Worm (Caenorhabditis elegans): Measurements from ENCODE around the gene srd-51.
A peak's percentile ranks its signal among the peaks of the same experiment; 100 is the strongest.

srd-51 gene

ce11 chrX:13442446-13442845 lies 42.3 kb downstream of the srd-51 start:
- TF ChIP-seq nhr-42 (GFP tag; IDR thresholded peaks at IDR 0.05) (0 out of 2 replicates have a peak, but pooled peaks have one; percentile 67), ctbp-1 (GFP tag; IDR thresholded peaks at IDR 0.05) (0 out of 2 replicates have a peak, but pooled peaks have one; percentile 14), aly-2 (tag; optimal IDR thresholded peaks at IDR 0.05) (no peak), Y105C5A.15 (GFP tag; IDR thresholded peaks at IDR 0.05) (0 out of 2 replicates have a peak, but pooled peaks have one; percentile 63), nhr-77 (tag; optimal IDR thresholded peaks at IDR 0.05) (peak; percentile 19), mdt-29 (GFP tag; IDR thresholded peaks at IDR 0.05) (no peak), egl-43 (GFP tag; IDR thresholded peaks at IDR 0.05) (peak; percentile 83), mxl-2 (GFP tag; conservative IDR thresholded peaks at IDR 0.05) (0 out of 2 replicates have a peak, but pooled peaks have one; percentile 11), daf-19 (GFP tag; conservative IDR thresholded peaks at IDR 0.05) (no peak), nhr-41 (GFP tag; IDR thresholded peaks at IDR 0.05) (no peak), ZK337.2 (GFP tag; IDR thresholded peaks at IDR 0.05) (peak; percentile 63), unc-62 (GFP tag; optimal IDR thresholded peaks at IDR 0.05 in 1 of 2) (no peak), unc-62 (tag; optimal IDR thresholded peaks at IDR 0.05) (no peak), dmd-8 (GFP tag; IDR thresholded peaks at IDR 0.05) (0 out of 2 replicates have a peak, but pooled peaks have one; percentile 61), madf-9 (GFP tag; conservative IDR thresholded peaks at IDR 0.05) (peak; percentile 75), hmg-1.1 (GFP tag; IDR thresholded peaks at IDR 0.05) (peak; percentile 89), egl-27 (tag; optimal IDR thresholded peaks at IDR 0.05) (no peak), nhr-48 (tag; optimal IDR thresholded peaks at IDR 0.05) (peak; percentile 31), F26F4.8 (GFP tag; conservative IDR thresholded peaks at IDR 0.05) (peak; percentile 42; the same call in 1 of the 2 replicates), dpl-1 (GFP tag; optimal IDR thresholded peaks at IDR 0.05) (peak; percentile 5), dve-1 (tag; optimal IDR thresholded peaks at IDR 0.05; ENCODE audit: insufficient read depth) (peak; percentile 38), ceh-28 (tag; optimal IDR thresholded peaks at IDR 0.05) (no peak), rbr-2 (tag; optimal IDR thresholded peaks at IDR 0.05) (peak; percentile 74), Y48G9A.11 (GFP tag; IDR thresholded peaks at IDR 0.05) (no peak), aha-1 (tag) (no peak), lsy-2 (tag; optimal IDR thresholded peaks at IDR 0.05) (no peak), F37D6.2 (tag; optimal IDR thresholded peaks at IDR 0.05) (peak; percentile 66), Y5F2A.4 (GFP tag; optimal IDR thresholded peaks at IDR 0.05) (no peak), mes-2 (tag; optimal IDR thresholded peaks at IDR 0.05; ENCODE audit: poor library complexity, severe bottlenecking) (peak; percentile 79), pha-4 (GFP tag; IDR thresholded peaks at IDR 0.05) (no peak), pha-4 (tag; optimal IDR thresholded peaks at IDR 0.05) (no peak), ceh-32 (tag; optimal IDR thresholded peaks at IDR 0.05; ENCODE audit: poor library complexity) (no peak), nhr-237 (tag; optimal IDR thresholded peaks at IDR 0.05) (no peak), lir-3 (tag; optimal IDR thresholded peaks at IDR 0.05) (no peak), php-3 (GFP tag; IDR thresholded peaks at IDR 0.05) (peak; percentile 27; the same call in 1 of the 2 replicates), ztf-11 (tag; optimal IDR thresholded peaks at IDR 0.05) (no peak), F49E8.2 (tag; optimal IDR thresholded peaks at IDR 0.05; ENCODE audit: borderline replicate concordance) (no peak), ZK546.5 (tag; optimal IDR thresholded peaks at IDR 0.05) (no peak), arid-1 (GFP tag; conservative IDR thresholded peaks at IDR 0.05) (0 out of 2 replicates have a peak, but pooled peaks have one; percentile 53), sdz-12 (GFP tag; optimal IDR thresholded peaks at IDR 0.05) (no peak), R02D3.7 (tag; optimal IDR thresholded peaks at IDR 0.05) (no peak), lin-13 (GFP tag; optimal IDR thresholded peaks at IDR 0.05) (peak; percentile 25), nhr-111 (GFP tag; optimal IDR thresholded peaks at IDR 0.05) (no peak), zip-11 (GFP tag; IDR thresholded peaks at IDR 0.05) (0 out of 2 replicates have a peak, but pooled peaks have one; percentile 27), ceh-82 (tag; optimal IDR thresholded peaks at IDR 0.05) (no peak), mxl-3 (GFP tag; optimal IDR thresholded peaks at IDR 0.05) (peak; percentile 38), snpc-4 (tag; optimal IDR thresholded peaks at IDR 0.05) (no peak), mdl-1 (tag; optimal IDR thresholded peaks at IDR 0.05) (peak in 1 of 2 experiments; percentile 29), nhr-76 (tag; optimal IDR thresholded peaks at IDR 0.05) (no peak), pqm-1 (tag; optimal IDR thresholded peaks at IDR 0.05) (no peak), ceh-62 (tag; optimal IDR thresholded peaks at IDR 0.05) (no peak), ces-1 (GFP tag; optimal IDR thresholded peaks at IDR 0.05) (no peak)

Measured in whole organism, L4 larva.